Fruit fly (Drosophila melanogaster): ENCODE results near the gene CG33099.

- TF ChIP-seq CTCF (optimal IDR thresholded peaks at IDR 0.05) (no peak), CG8478 (optimal IDR thresholded peaks at IDR 0.05) (no peak)
These were observed 46.6 kb upstream of the CG33099 start for dm6 chr3R:22576979-22577378.
